Fruit fly (Drosophila melanogaster) whole organism, embryonic: ENCODE data around the gene CG42542.

Experiments
- B-H1 ChIP-seq: fragments of 200-800 bp; sonication (Bioruptor generic); IDR thresholded peaks from 3 replicates; pipeline ENCODE4 v1.3.6; 2022; ENCODE audit warnings: missing biosample characterization, missing genetic modification characterization
- Bdp1 ChIP-seq: fragments of 200-800 bp; sonication (Bioruptor generic); optimal IDR thresholded peaks from 3 replicates; lab custom pipeline; 2016; ENCODE audit warnings: missing biosample characterization, missing genetic modification characterization
- CG11093 ChIP-seq: fragments of 200-800 bp; sonication (Bioruptor generic); IDR thresholded peaks from 3 replicates; pipeline ENCODE4 v1.3.6; 2022; ENCODE audit warnings: missing biosample characterization, missing genetic modification characterization
- CG11456 ChIP-seq: fragments of 200-800 bp; sonication (Bioruptor generic); IDR thresholded peaks from 3 replicates; pipeline ENCODE4 v1.3.6; 2022; ENCODE audit warnings: missing biosample characterization, missing genetic modification characterization
- CG11695 ChIP-seq: fragments of 200-800 bp; sonication (Bioruptor generic); IDR thresholded peaks from 3 replicates; pipeline ENCODE4 v1.3.6; 2022; ENCODE audit warnings: missing biosample characterization, missing genetic modification characterization
- CG11696 ChIP-seq: fragments of 200-800 bp; sonication (Bioruptor generic); IDR thresholded peaks from 2 replicates; pipeline ENCODE4 v1.3.6; 2022; ENCODE audit warnings: missing biosample characterization, missing genetic modification characterization
- CG12236 ChIP-seq: fragments of 200-800 bp; sonication (Bioruptor generic); optimal IDR thresholded peaks from 2 replicates; lab custom pipeline; 2016; ENCODE audit warnings: missing biosample characterization, missing genetic modification characterization
- CG12769 ChIP-seq: fragments of 200-800 bp; sonication (Bioruptor generic); optimal IDR thresholded peaks from 2 replicates; lab custom pipeline; 2019; ENCODE audit warnings: missing biosample characterization, mild to moderate bottlenecking, missing genetic modification characterization, moderate library complexity
- CG13296 ChIP-seq: fragments of 200-800 bp; sonication (Bioruptor generic); optimal IDR thresholded peaks from 3 replicates; lab custom pipeline; 2018; ENCODE audit warnings: missing biosample characterization, mild to moderate bottlenecking, missing genetic modification characterization
- CG17186 ChIP-seq: fragments of 200-800 bp; sonication (Bioruptor generic); optimal IDR thresholded peaks from 3 replicates; lab custom pipeline; 2017; ENCODE audit warnings: missing biosample characterization, missing genetic modification reagents, missing genetic modification characterization
- CG17829 ChIP-seq: fragments of 200-800 bp; optimal IDR thresholded peaks from 2 replicates; lab custom pipeline; 2019; ENCODE audit warnings: missing biosample characterization, mild to moderate bottlenecking, missing genetic modification characterization, moderate library complexity
- CG18476 ChIP-seq: fragments of 200-800 bp; sonication (Bioruptor generic); optimal IDR thresholded peaks from 2 replicates; lab custom pipeline; 2016; ENCODE audit warnings: missing biosample characterization, mild to moderate bottlenecking, missing genetic modification characterization
- CG2199 ChIP-seq: fragments of 200-800 bp; sonication (Bioruptor generic); IDR thresholded peaks from 3 replicates; pipeline ENCODE4 v1.3.6; 2022; ENCODE audit warnings: missing biosample characterization, missing genetic modification characterization
- CG2678 ChIP-seq: fragments of 200-800 bp; sonication (Bioruptor generic); optimal IDR thresholded peaks from 3 replicates; lab custom pipeline; 2019; ENCODE audit warnings: missing biosample characterization, mild to moderate bottlenecking, missing genetic modification characterization, moderate library complexity
- CG30020 ChIP-seq: fragments of 200-800 bp; optimal IDR thresholded peaks from 2 replicates; lab custom pipeline; 2019; ENCODE audit warnings: missing biosample characterization, mild to moderate bottlenecking, missing genetic modification characterization, moderate library complexity
- CG32532 ChIP-seq: fragments of 200-800 bp; sonication (Bioruptor generic); IDR thresholded peaks from 2 replicates; pipeline ENCODE4 v1.3.6; 2022; ENCODE audit warnings: missing biosample characterization, missing genetic modification characterization
- CG32772 ChIP-seq: fragments of 200-800 bp; sonication (Bioruptor generic); IDR thresholded peaks from 2 replicates; pipeline ENCODE4 v1.3.6; 2022; ENCODE audit warnings: missing biosample characterization, missing genetic modification characterization
- CG4730 ChIP-seq: fragments of 200-800 bp; sonication (Bioruptor generic); IDR thresholded peaks from 2 replicates; pipeline ENCODE4 v1.3.6; 2022; ENCODE audit warnings: missing biosample characterization, missing genetic modification characterization
- CG6175 ChIP-seq: fragments of 200-800 bp; sonication (Bioruptor generic); IDR thresholded peaks from 3 replicates; pipeline ENCODE4 v1.3.6; 2022; ENCODE audit warnings: missing biosample characterization, missing genetic modification characterization
- CG6272 ChIP-seq: fragments of 200-800 bp; sonication (Bioruptor generic); IDR thresholded peaks from 2 replicates; pipeline ENCODE4 v1.3.6; 2022; ENCODE audit warnings: missing biosample characterization, missing genetic modification characterization
- CG7372 ChIP-seq: fragments of 200-800 bp; sonication (Bioruptor generic); IDR thresholded peaks from 2 replicates; pipeline ENCODE4 v1.3.6; 2022; ENCODE audit warnings: missing biosample characterization, missing genetic modification characterization
- Drgx ChIP-seq: fragments of 200-800 bp; sonication (Bioruptor generic); IDR thresholded peaks from 2 replicates; pipeline ENCODE4 v1.3.6; 2022; ENCODE audit warnings: missing biosample characterization, missing genetic modification characterization
- E2f1 ChIP-seq: fragments of 200-800 bp; sonication (Bioruptor generic); IDR thresholded peaks from 2 replicates; pipeline ENCODE4 v1.3.6; 2022; ENCODE audit warnings: missing biosample characterization, missing genetic modification characterization
- Gug ChIP-seq: fragments of 200-800 bp; sonication (Bioruptor generic); IDR thresholded peaks from 4 replicates; pipeline ENCODE4 v1.3.6; 2022; ENCODE audit warnings: missing biosample characterization, missing genetic modification characterization
- HLH3B ChIP-seq: fragments of 200-800 bp; sonication (Bioruptor generic); IDR thresholded peaks from 2 replicates; pipeline ENCODE4 v1.3.6; 2022; ENCODE audit warnings: missing biosample characterization, missing genetic modification characterization
- Xbp1 ChIP-seq: fragments of 200-800 bp; sonication (Bioruptor generic); optimal IDR thresholded peaks from 3 replicates; lab custom pipeline; 2016; ENCODE audit warnings: missing biosample characterization, mild to moderate bottlenecking, missing genetic modification characterization
- Xrp1 ChIP-seq: fragments of 200-800 bp; sonication (Bioruptor generic); IDR thresholded peaks from 2 replicates; pipeline ENCODE4 v1.3.6; 2022; ENCODE audit warnings: missing biosample characterization, missing genetic modification characterization
- ap ChIP-seq: fragments of 200-800 bp; sonication (Bioruptor generic); IDR thresholded peaks from 2 replicates; pipeline ENCODE4 v1.3.6; 2022; ENCODE audit warnings: missing biosample characterization, missing genetic modification characterization
- caup ChIP-seq: fragments of 200-800 bp; sonication (Bioruptor generic); optimal IDR thresholded peaks from 3 replicates; lab custom pipeline; 2017; ENCODE audit warnings: missing biosample characterization, mild to moderate bottlenecking, missing genetic modification characterization, moderate library complexity; ENCODE audit not compliant: severe bottlenecking
- croc ChIP-seq: fragments of 200-800 bp; sonication (Bioruptor generic); conservative IDR thresholded peaks from 3 replicates; pipeline ENCODE4 v1.3.6; 2022; ENCODE audit warnings: missing biosample characterization, missing genetic modification characterization
- cwo ChIP-seq: fragments of 200-800 bp; sonication (Bioruptor generic); optimal IDR thresholded peaks from 3 replicates; lab custom pipeline; 2017; ENCODE audit warnings: missing biosample characterization, missing genetic modification characterization, mild to moderate bottlenecking, moderate library complexity, missing genetic modification reagents
- danr ChIP-seq: fragments of 200-800 bp; sonication (Bioruptor generic); IDR thresholded peaks from 2 replicates; pipeline ENCODE4 v1.3.6; 2022; ENCODE audit warnings: missing biosample characterization, missing genetic modification characterization
- dati ChIP-seq: fragments of 200-800 bp; sonication (Bioruptor generic); IDR thresholded peaks from 2 replicates; pipeline ENCODE4 v1.3.6; 2022; ENCODE audit warnings: missing biosample characterization, missing genetic modification characterization
- dmrt99B ChIP-seq: fragments of 200-800 bp; sonication (Bioruptor generic); optimal IDR thresholded peaks from 2 replicates; lab custom pipeline; 2018; ENCODE audit warnings: missing biosample characterization, mild to moderate bottlenecking, missing genetic modification characterization, moderate library complexity
- gem ChIP-seq: fragments of 200-800 bp; sonication (Bioruptor generic); optimal IDR thresholded peaks from 2 replicates; lab custom pipeline; 2019; ENCODE audit warnings: missing biosample characterization, mild to moderate bottlenecking, missing genetic modification characterization, moderate library complexity
- gsb ChIP-seq: fragments of 200-800 bp; sonication (Bioruptor generic); IDR thresholded peaks from 2 replicates; pipeline ENCODE4 v1.3.6; 2022; ENCODE audit warnings: missing biosample characterization, missing genetic modification characterization
- hkb ChIP-seq, 2 experiments: fragments of 200-800 bp in 1 of 2; fragments of >200 bp in 1 of 2; sonication (Bioruptor generic) in 1 of 2; IDR thresholded peaks in 1 of 2; optimal IDR thresholded peaks in 1 of 2; 2 replicates each; pipeline versions ENCODE4 v1.3.6 to Lab custom; 2017 to 2022; ENCODE audit warnings: missing biosample characterization in 1 of 2, missing genetic modification characterization in 1 of 2
- pan ChIP-seq, 4 experiments: fragments of >200 bp in 3 of 4; fragments of 200-800 bp in 1 of 4; sonication (Bioruptor generic) in 1 of 4; optimal IDR thresholded peaks in 3 of 4; IDR thresholded peaks in 1 of 4; 2 replicates each; pipeline versions ENCODE4 v1.3.6 to Lab custom; 2017 to 2022; ENCODE audit warnings: missing biosample characterization in 2 of 4, missing genetic modification characterization in 2 of 4, mixed read lengths in 1 of 4
- ranshi ChIP-seq: fragments of 200-800 bp; sonication (Bioruptor generic); IDR thresholded peaks from 2 replicates; pipeline ENCODE4 v1.3.6; 2022; ENCODE audit warnings: missing biosample characterization, missing genetic modification characterization
- row ChIP-seq: fragments of 200-800 bp; sonication (Bioruptor generic); IDR thresholded peaks from 3 replicates; pipeline ENCODE4 v1.3.6; 2022; ENCODE audit warnings: missing biosample characterization, missing genetic modification characterization
- sqz ChIP-seq: fragments of 200-800 bp; sonication (Bioruptor generic); optimal IDR thresholded peaks from 3 replicates; lab custom pipeline; 2018; ENCODE audit warnings: missing biosample characterization, mild to moderate bottlenecking, missing genetic modification characterization
- ssp ChIP-seq: fragments of 200-800 bp; sonication (Bioruptor generic); IDR thresholded peaks from 2 replicates; pipeline ENCODE4 v1.3.6; 2022; ENCODE audit warnings: missing biosample characterization, missing genetic modification characterization
- stwl ChIP-seq: fragments of 200-800 bp; sonication (Bioruptor generic); optimal IDR thresholded peaks from 3 replicates; lab custom pipeline; 2018; ENCODE audit warnings: missing biosample characterization, mild to moderate bottlenecking, missing genetic modification characterization, moderate library complexity
- tap ChIP-seq: fragments of 200-800 bp; optimal IDR thresholded peaks from 3 replicates; lab custom pipeline; 2019; ENCODE audit warnings: missing biosample characterization, mild to moderate bottlenecking, missing genetic modification characterization, moderate library complexity
- ttk ChIP-seq: fragments of 200-800 bp; sonication (Bioruptor generic); IDR thresholded peaks from 2 replicates; pipeline ENCODE4 v2.1.2; 2022; ENCODE audit warnings: missing biosample characterization, missing genetic modification characterization
- tx ChIP-seq: fragments of 200-800 bp; sonication (Bioruptor generic); optimal IDR thresholded peaks from 2 replicates; lab custom pipeline; 2016; ENCODE audit warnings: missing biosample characterization, missing genetic modification characterization
- vvl ChIP-seq: fragments of 200-800 bp; sonication (Bioruptor generic); IDR thresholded peaks from 2 replicates; pipeline ENCODE4 v1.3.6; 2022; ENCODE audit warnings: missing biosample characterization, missing genetic modification characterization
- wdn ChIP-seq: fragments of 200-800 bp; sonication (Bioruptor generic); IDR thresholded peaks from 2 replicates; pipeline ENCODE4 v1.3.6; 2022; ENCODE audit warnings: missing biosample characterization, missing genetic modification characterization

Gene CG42542

DNA sequence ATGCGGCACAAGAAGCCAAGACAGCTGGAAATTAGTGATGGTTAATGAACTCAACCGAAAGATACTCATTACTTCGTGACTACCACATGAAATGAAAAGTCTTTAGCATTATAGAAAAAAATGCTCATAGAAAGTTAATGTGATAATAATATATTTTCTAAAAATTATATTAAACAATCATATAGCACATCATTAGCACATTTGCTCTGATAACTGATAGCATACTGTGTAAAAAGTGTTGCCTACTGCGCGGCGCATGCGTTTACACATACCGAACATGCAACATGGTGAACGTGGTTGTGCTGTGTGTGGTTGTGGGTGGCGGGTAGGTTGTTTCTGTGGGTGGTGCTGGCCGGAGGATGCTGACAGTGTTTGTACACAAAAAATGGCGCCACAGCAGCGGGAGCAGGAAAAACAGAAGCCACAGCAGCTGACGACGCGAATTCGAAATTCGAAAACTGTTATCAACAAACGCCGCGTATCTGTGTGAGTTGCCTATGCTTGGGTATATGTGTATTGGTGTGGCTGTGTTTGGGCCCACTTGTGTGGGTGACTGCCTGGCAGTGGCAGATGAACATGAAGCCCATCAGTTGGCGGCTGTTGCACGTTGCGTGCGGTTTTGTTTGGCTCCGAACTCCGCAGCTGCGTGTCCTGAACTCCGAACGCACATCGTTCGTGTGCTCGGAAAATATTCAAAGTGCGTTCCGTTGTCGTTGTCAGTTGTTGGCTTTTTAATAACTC, 46.5 kb upstream of the CG42542 start, which contains the start of gene Gyc88E (continued):
- peak; percentile 42 for TF ChIP-seq CG6272 (GFP tag; lab: Robert Waterston, UW)
- no peak for TF ChIP-seq Xbp1
- peak; percentile 62 for TF ChIP-seq CG11696 (GFP tag; lab: Robert Waterston, UW)
- peak; percentile 67; the same call in 2 of the 3 replicates for TF ChIP-seq CG11456 (GFP tag; lab: Robert Waterston, UW)
- peak; percentile 69; the same call in 2 of the 3 replicates for TF ChIP-seq CG11695 (GFP tag; lab: Robert Waterston, UW)
- TF ChIP-seq gsb: peak; percentile 36; the same call in 1 of the 2 replicates
- TF ChIP-seq tx (GFP tag; lab: Kevin White, UChicago): no peak
- no peak for TF ChIP-seq caup (GFP tag; lab: Kevin White, UChicago)
- TF ChIP-seq B-H1 (GFP tag; lab: Robert Waterston, UW): peak; percentile 54; the same call in 2 of the 3 replicates
- TF ChIP-seq Drgx (GFP tag; lab: Robert Waterston, UW): peak; percentile 31; the same call in 1 of the 2 replicates
- TF ChIP-seq CG32772: peak; percentile 43; the same call in 1 of the 2 replicates
- no peak for TF ChIP-seq tap
- TF ChIP-seq ttk (GFP tag; lab: Robert Waterston, UW): peak; percentile 43; the same call in 1 of the 2 replicates
- no peak for TF ChIP-seq CG30020 (tag; lab: Kevin White, UChicago)
- no peak for TF ChIP-seq CG2199 (GFP tag; lab: Robert Waterston, UW)
- TF ChIP-seq stwl (tag; lab: Kevin White, UChicago): no peak
- peak; percentile 30; the same call in 1 of the 2 replicates for TF ChIP-seq danr
- TF ChIP-seq E2f1 (GFP tag; lab: Robert Waterston, UW): peak; percentile 59
- TF ChIP-seq CG4730 (GFP tag; lab: Robert Waterston, UW): 0 out of 2 replicates have a peak, but pooled peaks have one; percentile 40
- TF ChIP-seq row (GFP tag; lab: Robert Waterston, UW): peak; percentile 65; the same call in 2 of the 3 replicates
- peak; percentile 65; the same call in 1 of the 2 replicates for TF ChIP-seq Xrp1 (GFP tag; lab: Robert Waterston, UW)
- TF ChIP-seq hkb (optimal IDR thresholded peaks at IDR 0.05; lab: Kevin White, UChicago): no peak
- peak; percentile 63 for TF ChIP-seq hkb (GFP tag; IDR thresholded peaks at IDR 0.05; lab: Robert Waterston, UW)
- peak; percentile 28; the same call in 1 of the 3 replicates for TF ChIP-seq CG6175 (GFP tag; lab: Robert Waterston, UW)
- peak; percentile 10 for TF ChIP-seq sqz
- no peak for TF ChIP-seq Bdp1 (GFP tag; lab: Kevin White, UChicago)
- TF ChIP-seq pan (optimal IDR thresholded peaks at IDR 0.05; lab: Kevin White, UChicago): no peak
- TF ChIP-seq pan (GFP tag; optimal IDR thresholded peaks at IDR 0.05 in 1 of 2, IDR thresholded peaks at IDR 0.05 in 1 of 2): peak in 1 of 2 experiments; percentile 83
- TF ChIP-seq dmrt99B: peak; percentile 57
- TF ChIP-seq CG17186 (GFP tag; lab: Kevin White, UChicago): no peak
- TF ChIP-seq CG13296: peak; percentile 55
- peak; percentile 40; the same call in 1 of the 2 replicates for TF ChIP-seq ssp (GFP tag; lab: Robert Waterston, UW)
- TF ChIP-seq CG2678 (tag; lab: Kevin White, UChicago): peak; percentile 69
- peak; percentile 68 for TF ChIP-seq CG32532 (GFP tag; lab: Robert Waterston, UW)
- TF ChIP-seq cwo (GFP tag; lab: Kevin White, UChicago): peak; percentile 16
- TF ChIP-seq CG17829 (tag; lab: Kevin White, UChicago): no peak
- peak; percentile 38; the same call in 1 of the 2 replicates for TF ChIP-seq ap (GFP tag; lab: Robert Waterston, UW)
- peak; percentile 46; the same call in 1 of the 2 replicates for TF ChIP-seq ranshi (GFP tag; lab: Robert Waterston, UW)
- TF ChIP-seq CG11093 (GFP tag; lab: Robert Waterston, UW): 0 out of 3 replicates have a peak, but pooled peaks have one; percentile 30
- TF ChIP-seq CG12236 (GFP tag; lab: Kevin White, UChicago): no peak
- TF ChIP-seq CG7372 (GFP tag; lab: Robert Waterston, UW): peak; percentile 54
- peak; percentile 42; the same call in 1 of the 2 replicates for TF ChIP-seq wdn (GFP tag; lab: Robert Waterston, UW)
- peak; percentile 35 for TF ChIP-seq gem (tag; lab: Kevin White, UChicago)
- 0 out of 4 replicates have a peak, but pooled peaks have one; percentile 23 for TF ChIP-seq Gug (GFP tag; lab: Robert Waterston, UW)
- TF ChIP-seq HLH3B (GFP tag; lab: Robert Waterston, UW): peak; percentile 38
- TF ChIP-seq dati (GFP tag; lab: Robert Waterston, UW): 0 out of 2 replicates have a peak, but pooled peaks have one; percentile 31
- TF ChIP-seq croc (GFP tag; lab: Robert Waterston, UW): peak; percentile 26; the same call in 1 of the 3 replicates
- TF ChIP-seq CG18476: no peak
- peak; percentile 71 for TF ChIP-seq vvl
- TF ChIP-seq CG12769 (tag; lab: Kevin White, UChicago): no peak
